Worm (Caenorhabditis elegans) whole organism, L2 larva: ENCODE data around the gene F45E1.1.

Source experiments
- C34F6.9 ChIP-seq: fragments of 150-350 bp; optimal IDR thresholded peaks from 2 replicates; lab custom pipeline; 2014; ENCODE audit warnings: missing biosample characterization, missing genetic modification characterization
- R02D3.7 ChIP-seq: fragments of 150-350 bp; optimal IDR thresholded peaks from 2 replicates; lab custom pipeline; 2014; ENCODE audit warnings: missing biosample characterization, missing genetic modification characterization
- Y55F3AM.14 ChIP-seq: fragments of 200-800 bp; sonication (Bioruptor generic); optimal IDR thresholded peaks from 2 replicates; lab custom pipeline; 2018; ENCODE audit warnings: mild to moderate bottlenecking, missing genetic modification characterization, missing compliant biosample characterization
- ZK546.5 ChIP-seq: sonication (generic microtip); optimal IDR thresholded peaks from 2 replicates; lab custom pipeline; 2017; ENCODE audit warnings: missing biosample characterization, missing genetic modification characterization
- alr-1 ChIP-seq: fragments of 150-350 bp; optimal IDR thresholded peaks from 2 replicates; lab custom pipeline; 2014; ENCODE audit warnings: missing biosample characterization, missing genetic modification characterization
- blmp-1 ChIP-seq: sonication (generic microtip); optimal IDR thresholded peaks from 2 replicates; lab custom pipeline; 2017; ENCODE audit warnings: missing genetic modification characterization, mild to moderate bottlenecking, missing compliant biosample characterization, antibody characterized with exemption, moderate library complexity; ENCODE audit not compliant: insufficient read depth
- ceh-16 ChIP-seq: fragments of 150-350 bp; optimal IDR thresholded peaks from 2 replicates; lab custom pipeline; 2014; ENCODE audit warnings: missing biosample characterization, missing genetic modification characterization
- crh-2 ChIP-seq: sonication (generic microtip); optimal IDR thresholded peaks from 2 replicates; lab custom pipeline; 2017; ENCODE audit warnings: missing biosample characterization, missing genetic modification characterization
- egl-27 ChIP-seq: sonication (generic microtip); optimal IDR thresholded peaks from 3 replicates; lab custom pipeline; 2017; ENCODE audit warnings: missing biosample characterization, missing genetic modification reagents, missing genetic modification characterization
- fos-1 ChIP-seq: fragments of 150-350 bp; optimal IDR thresholded peaks from 2 replicates; lab custom pipeline; 2014; ENCODE audit warnings: missing biosample characterization, missing genetic modification characterization
- gmeb-1 ChIP-seq: fragments of 150-350 bp; optimal IDR thresholded peaks from 2 replicates; lab custom pipeline; 2014; ENCODE audit warnings: missing biosample characterization, missing genetic modification characterization
- lin-11 ChIP-seq: fragments of 150-350 bp; sonication (generic microtip); optimal IDR thresholded peaks from 2 replicates; lab custom pipeline; 2014; ENCODE audit warnings: missing biosample characterization, missing genetic modification characterization, inconsistent platforms, mixed read lengths
- lin-13 ChIP-seq: fragments of 150-350 bp; optimal IDR thresholded peaks from 2 replicates; lab custom pipeline; 2014; ENCODE audit warnings: missing biosample characterization, missing genetic modification reagents, missing genetic modification characterization
- lsy-2 ChIP-seq, 2 experiments: fragments of 150-350 bp in 1 of 2; sonication (generic microtip) in 1 of 2; optimal IDR thresholded peaks; 2 replicates each; lab custom pipeline; 2014 to 2017; ENCODE audit warnings: missing biosample characterization in 2 of 2, missing genetic modification characterization in 2 of 2
- mab-5 ChIP-seq: fragments of 150-350 bp; optimal IDR thresholded peaks from 2 replicates; lab custom pipeline; 2014; ENCODE audit warnings: missing biosample characterization, missing genetic modification characterization
- mdl-1 ChIP-seq, 2 experiments: fragments of 150-350 bp in 1 of 2; sonication (generic microtip) in 1 of 2; optimal IDR thresholded peaks; 2 replicates each; lab custom pipeline; 2017; ENCODE audit warnings: missing biosample characterization in 2 of 2, missing genetic modification characterization in 2 of 2
- nhr-10 ChIP-seq: sonication (generic microtip); optimal IDR thresholded peaks from 2 replicates; lab custom pipeline; 2017; ENCODE audit warnings: missing biosample characterization, missing genetic modification characterization
- nhr-11 ChIP-seq: fragments of 150-350 bp; optimal IDR thresholded peaks from 2 replicates; lab custom pipeline; 2014; ENCODE audit warnings: missing biosample characterization, missing genetic modification characterization
- nhr-21 ChIP-seq: fragments of 150-350 bp; optimal IDR thresholded peaks from 2 replicates; lab custom pipeline; 2014; ENCODE audit warnings: missing biosample characterization, missing genetic modification characterization
- nhr-237 ChIP-seq: fragments of 150-350 bp; optimal IDR thresholded peaks from 2 replicates; lab custom pipeline; 2014; ENCODE audit warnings: missing biosample characterization, missing genetic modification characterization
- nhr-25 ChIP-seq: fragments of 150-350 bp; sonication (generic microtip); optimal IDR thresholded peaks from 3 replicates; lab custom pipeline; 2014; ENCODE audit warnings: missing biosample characterization, missing genetic modification characterization
- nhr-77 ChIP-seq: fragments of 150-350 bp; optimal IDR thresholded peaks from 2 replicates; lab custom pipeline; 2014; ENCODE audit warnings: missing biosample characterization, missing genetic modification characterization
- sma-3 ChIP-seq: sonication (generic microtip); optimal IDR thresholded peaks from 2 replicates; lab custom pipeline; 2016; ENCODE audit warnings: missing genetic modification reagents, missing genetic modification characterization, missing compliant biosample characterization
- snpc-4 ChIP-seq: fragments of 150-350 bp; optimal IDR thresholded peaks from 2 replicates; lab custom pipeline; 2014; ENCODE audit warnings: missing biosample characterization, missing genetic modification characterization
- unc-39 ChIP-seq: fragments of 150-350 bp; optimal IDR thresholded peaks from 2 replicates; lab custom pipeline; 2014; ENCODE audit warnings: missing biosample characterization, missing genetic modification characterization
- unc-55 ChIP-seq: fragments of 150-350 bp; sonication (generic microtip); optimal IDR thresholded peaks from 3 replicates; lab custom pipeline; 2014; ENCODE audit warnings: missing biosample characterization, missing genetic modification reagents, missing genetic modification characterization
- unc-62 ChIP-seq: fragments of 150-350 bp; optimal IDR thresholded peaks from 2 replicates; lab custom pipeline; 2014; ENCODE audit warnings: missing biosample characterization, missing genetic modification reagents, missing genetic modification characterization
- zag-1 ChIP-seq: fragments of 150-350 bp; optimal IDR thresholded peaks from 2 replicates; lab custom pipeline; 2014; ENCODE audit warnings: missing biosample characterization, missing genetic modification characterization

Gene F45E1.1

ce11 chrX:7962056-7962485 is 41.4 kb upstream of the F45E1.1 start (continued):
- TF ChIP-seq mdl-1 (tag; optimal IDR thresholded peaks at IDR 0.05; lab: Kevin White, UChicago) (peak in 1 of 2 experiments; percentile 34), unc-62 (no peak), lin-13 (GFP tag; lab: Kevin White, UChicago) (no peak), alr-1 (no peak), blmp-1 (tag; lab: Kevin White, UChicago) (no peak), ceh-16 (tag; lab: Kevin White, UChicago) (no peak), mab-5 (tag; lab: Kevin White, UChicago) (no peak), gmeb-1 (tag; lab: Kevin White, UChicago) (peak; percentile 28), lin-11 (no peak), Y55F3AM.14 (GFP tag; lab: Kevin White, UChicago) (peak; percentile 18), nhr-10 (tag; lab: Kevin White, UChicago) (peak; percentile 47), nhr-11 (tag; lab: Kevin White, UChicago) (no peak), sma-3 (peak; percentile 25)

ce11 chrX:7964022-7964421 is 39.5 kb upstream of the F45E1.1 start:
- TF ChIP-seq fos-1 (tag; lab: Kevin White, UChicago) (peak; percentile 6), unc-55 (GFP tag; lab: Kevin White, UChicago) (peak; percentile 89), mab-5 (tag; lab: Kevin White, UChicago) (peak; percentile 46), crh-2 (no peak)

ce11 chrX:7965449-7965848 is 38.0 kb upstream of the F45E1.1 start:
- TF ChIP-seq ceh-16 (tag; lab: Kevin White, UChicago) (peak; percentile 44), snpc-4 (no peak)

ce11 chrX:7968537-7968936 is 34.9 kb upstream of the F45E1.1 start:
- TF ChIP-seq nhr-25 (tag; lab: Kevin White, UChicago) (no peak), nhr-237 (tag; lab: Kevin White, UChicago) (no peak), lin-13 (GFP tag; lab: Kevin White, UChicago) (no peak), nhr-77 (tag; lab: Kevin White, UChicago) (no peak), unc-39 (tag; lab: Kevin White, UChicago) (no peak)

- TF ChIP-seq fos-1 (tag; lab: Kevin White, UChicago) (peak; percentile 13), unc-62 (no peak)
These were observed 27.7 kb upstream of the F45E1.1 start for ce11 chrX:7975741-7976140.

ce11 chrX:7976400-7976799 is 27.1 kb upstream of the F45E1.1 start, which contains the start of gene F45E1.5:
Gene F45E1.5 (plus strand): TSS chrX:7976700.
- TF ChIP-seq ZK546.5, result no peak
- TF ChIP-seq egl-27 (tag; lab: Kevin White, UChicago), result no peak
- no peak for TF ChIP-seq lsy-2 (tag; optimal IDR thresholded peaks at IDR 0.05; lab: Kevin White, UChicago)
- no peak for TF ChIP-seq lin-13 (GFP tag; lab: Kevin White, UChicago)
- TF ChIP-seq zag-1 (tag; lab: Kevin White, UChicago), result no peak

- no peak for TF ChIP-seq ceh-16 (tag; lab: Kevin White, UChicago)
- TF ChIP-seq nhr-21 (tag; lab: Kevin White, UChicago), result peak; percentile 33
- TF ChIP-seq, all 48 proteins: peak for 1
These were observed 26.0 kb upstream of the F45E1.1 start for ce11 chrX:7977452-7977851.

- TF ChIP-seq fos-1 (tag; lab: Kevin White, UChicago), result no peak
- TF ChIP-seq R02D3.7 (tag; lab: Kevin White, UChicago), result no peak
- peak; percentile 17 for TF ChIP-seq C34F6.9 (tag; lab: Kevin White, UChicago)
These were observed 21.4 kb upstream of the F45E1.1 start, which contains the start of gene his-71 for ce11 chrX:7982047-7982446. Gene his-71 (minus strand): TSS chrX:7982070.
